Worm (Caenorhabditis elegans) whole organism, L1 larva: ENCODE data around the gene B0281.3.

Experiments used
- ama-1 ChIP-seq: fragments of 150-350 bp; optimal IDR thresholded peaks from 2 replicates; lab custom pipeline; 2014
- ceh-82 ChIP-seq, 3 experiments: fragments of 150-350 bp in 1 of 3; sonication (generic microtip) in 2 of 3; optimal IDR thresholded peaks; 2 replicates each; lab custom pipeline; 2014 to 2017; ENCODE audit warnings: missing biosample characterization in 3 of 3, missing genetic modification characterization in 3 of 3
- fkh-10 ChIP-seq: sonication (generic microtip); optimal IDR thresholded peaks from 2 replicates; lab custom pipeline; 2017; ENCODE audit warnings: missing biosample characterization, missing genetic modification reagents, missing genetic modification characterization
- fos-1 ChIP-seq: fragments of 150-350 bp; optimal IDR thresholded peaks from 2 replicates; lab custom pipeline; 2014; ENCODE audit warnings: missing biosample characterization, missing genetic modification characterization
- lir-3 ChIP-seq: sonication (generic microtip); optimal IDR thresholded peaks from 2 replicates; lab custom pipeline; 2016; ENCODE audit warnings: mild to moderate bottlenecking, missing genetic modification characterization, moderate library complexity, missing compliant biosample characterization; ENCODE audit not compliant: poor library complexity
- lsy-2 ChIP-seq, 2 experiments: fragments of 150-350 bp; optimal IDR thresholded peaks; 2 replicates each; lab custom pipeline; 2014; ENCODE audit warnings: missing biosample characterization in 2 of 2, missing genetic modification characterization in 2 of 2
- nhr-12 ChIP-seq: sonication (generic microtip); optimal IDR thresholded peaks from 2 replicates; lab custom pipeline; 2017; ENCODE audit warnings: missing biosample characterization, missing genetic modification characterization
- nhr-237 ChIP-seq: fragments of 150-350 bp; optimal IDR thresholded peaks from 2 replicates; lab custom pipeline; 2014; ENCODE audit warnings: missing biosample characterization, missing genetic modification characterization
- nhr-28 ChIP-seq: fragments of 150-350 bp; optimal IDR thresholded peaks from 2 replicates; lab custom pipeline; 2014; ENCODE audit warnings: missing biosample characterization, missing genetic modification characterization
- nhr-76 ChIP-seq: sonication (generic microtip); optimal IDR thresholded peaks from 2 replicates; lab custom pipeline; 2017; ENCODE audit warnings: missing biosample characterization, missing genetic modification characterization
- nhr-77 ChIP-seq: fragments of 150-350 bp; optimal IDR thresholded peaks from 2 replicates; lab custom pipeline; 2014; ENCODE audit warnings: missing biosample characterization, missing genetic modification characterization
- nhr-85 ChIP-seq: sonication (generic microtip); peaks from one replicate; lab custom pipeline; 2016; ENCODE audit warnings: missing genetic modification characterization, inconsistent platforms, missing compliant biosample characterization
- pag-3 ChIP-seq: sonication (generic microtip); optimal IDR thresholded peaks from 2 replicates; lab custom pipeline; 2017; ENCODE audit warnings: missing genetic modification characterization, mild to moderate bottlenecking, missing compliant biosample characterization, antibody characterized with exemption, borderline replicate concordance; ENCODE audit not compliant: insufficient read depth
- ztf-11 ChIP-seq, 2 experiments: sonication (generic microtip); optimal IDR thresholded peaks; 2 replicates each; lab custom pipeline; 2016 to 2017; ENCODE audit warnings: missing genetic modification characterization in 2 of 2, missing biosample characterization in 1 of 2, missing compliant biosample characterization in 1 of 2

DNA sequence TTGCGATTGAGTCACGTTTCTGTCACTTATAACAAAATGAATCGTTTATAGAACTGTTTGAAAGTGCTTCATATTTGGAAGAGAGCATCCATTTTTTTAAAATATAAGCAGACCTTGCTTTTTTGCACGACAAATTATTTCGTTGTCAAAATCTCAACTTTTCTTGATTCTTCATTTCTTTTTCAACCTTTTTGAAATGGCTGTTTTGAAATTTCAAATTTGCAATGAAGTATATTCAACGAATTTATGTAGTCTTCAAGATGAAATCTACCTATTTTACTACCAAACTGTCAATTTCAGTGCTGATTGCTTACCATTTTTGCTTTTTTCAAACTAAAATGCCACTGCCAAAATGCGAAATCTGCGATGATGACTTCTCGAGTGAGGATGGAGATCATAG, at the start of gene B0281.3:
- no peak for TF ChIP-seq ceh-82 (tag; optimal IDR thresholded peaks at IDR 0.05; lab: Kevin White, UChicago)
- no peak for TF ChIP-seq nhr-85
- no peak for TF ChIP-seq nhr-237 (tag; lab: Kevin White, UChicago)
- no peak for TF ChIP-seq nhr-12 (tag; lab: Kevin White, UChicago)
- no peak for TF ChIP-seq fos-1 (tag; lab: Kevin White, UChicago)
- no peak for TF ChIP-seq lsy-2 (tag; optimal IDR thresholded peaks at IDR 0.05; lab: Kevin White, UChicago)
- no peak for TF ChIP-seq fkh-10 (GFP tag; lab: Kevin White, UChicago)
- no peak for TF ChIP-seq ztf-11 (tag; optimal IDR thresholded peaks at IDR 0.05; lab: Kevin White, UChicago)
- TF ChIP-seq lir-3 (tag; lab: Kevin White, UChicago), result no peak
- TF ChIP-seq ama-1, result no peak
- TF ChIP-seq nhr-28, result no peak
- TF ChIP-seq nhr-76 (tag; lab: Kevin White, UChicago), result no peak
- no peak for TF ChIP-seq nhr-77 (tag; lab: Kevin White, UChicago)
- TF ChIP-seq pag-3 (tag; lab: Kevin White, UChicago), result no peak
